Fruit fly (Drosophila melanogaster) whole organism, embryonic: Measurements from ENCODE around the gene Nup153.

Experiments used
- Abd-B ChIP-seq: fragments of 200-800 bp; sonication (Bioruptor generic); optimal IDR thresholded peaks from 2 replicates; lab custom pipeline; 2018; ENCODE audit warnings: missing biosample characterization, mild to moderate bottlenecking, missing genetic modification characterization, moderate library complexity
- Ada2b ChIP-seq: fragments of 200-800 bp; sonication (Bioruptor generic); IDR thresholded peaks from 2 replicates; pipeline ENCODE4 v1.3.6; 2022; ENCODE audit warnings: missing biosample characterization, missing genetic modification characterization
- CG10147 ChIP-seq: fragments of 200-800 bp; sonication (Bioruptor generic); optimal IDR thresholded peaks from 2 replicates; lab custom pipeline; 2019; ENCODE audit warnings: missing biosample characterization, mild to moderate bottlenecking, missing genetic modification characterization, moderate library complexity
- CG10274 ChIP-seq: fragments of 200-800 bp; sonication (Bioruptor generic); optimal IDR thresholded peaks from 3 replicates; lab custom pipeline; 2017; ENCODE audit warnings: missing biosample characterization, mild to moderate bottlenecking, missing genetic modification characterization
- CG10462 ChIP-seq: fragments of 200-800 bp; sonication (Bioruptor generic); optimal IDR thresholded peaks from 2 replicates; lab custom pipeline; 2016; ENCODE audit warnings: missing biosample characterization, missing genetic modification characterization
- CG12071 ChIP-seq: fragments of 200-800 bp; sonication (Bioruptor generic); optimal IDR thresholded peaks from 3 replicates; lab custom pipeline; 2018; ENCODE audit warnings: missing biosample characterization, mild to moderate bottlenecking, missing genetic modification characterization
- CG12219 ChIP-seq: fragments of 200-800 bp; sonication (Bioruptor generic); optimal IDR thresholded peaks from 3 replicates; lab custom pipeline; 2018; ENCODE audit warnings: missing biosample characterization, mild to moderate bottlenecking, missing genetic modification characterization
- CG13775 ChIP-seq: fragments of 200-800 bp; sonication (Bioruptor generic); optimal IDR thresholded peaks from 3 replicates; lab custom pipeline; 2017; ENCODE audit warnings: missing biosample characterization, mild to moderate bottlenecking, missing genetic modification characterization
- CG14965 ChIP-seq: fragments of 200-800 bp; sonication (Bioruptor generic); optimal IDR thresholded peaks from 2 replicates; lab custom pipeline; 2016; ENCODE audit warnings: missing biosample characterization, missing genetic modification characterization, borderline replicate concordance
- CG1647 ChIP-seq: fragments of 200-800 bp; sonication (Bioruptor generic); optimal IDR thresholded peaks from 3 replicates; lab custom pipeline; 2016; ENCODE audit warnings: missing biosample characterization, missing genetic modification characterization
- CG17361 ChIP-seq: fragments of 200-800 bp; sonication (Bioruptor generic); IDR thresholded peaks from 3 replicates; pipeline ENCODE4 v1.3.6; 2022; ENCODE audit warnings: missing biosample characterization, missing genetic modification characterization
- CG17802 ChIP-seq: fragments of 200-800 bp; sonication (Bioruptor generic); optimal IDR thresholded peaks from 2 replicates; lab custom pipeline; 2018; ENCODE audit warnings: missing biosample characterization, mild to moderate bottlenecking, missing genetic modification characterization, moderate library complexity
- CG32532 ChIP-seq: fragments of 200-800 bp; sonication (Bioruptor generic); IDR thresholded peaks from 2 replicates; pipeline ENCODE4 v1.3.6; 2022; ENCODE audit warnings: missing biosample characterization, missing genetic modification characterization
- CG33557 ChIP-seq: fragments of 200-800 bp; sonication (Bioruptor generic); optimal IDR thresholded peaks from 2 replicates; lab custom pipeline; 2019; ENCODE audit warnings: missing biosample characterization, mild to moderate bottlenecking, missing genetic modification characterization, moderate library complexity
- CG34224 ChIP-seq: fragments of 200-800 bp; sonication (Bioruptor generic); IDR thresholded peaks from 3 replicates; pipeline ENCODE4 v1.3.6; 2022; ENCODE audit warnings: missing biosample characterization, missing genetic modification characterization; ENCODE audit not compliant: partially characterized antibody
- CG3726 ChIP-seq: fragments of 200-800 bp; sonication (Bioruptor generic); IDR thresholded peaks from 3 replicates; pipeline ENCODE4, ENCODE4 v1.3.6; 2022; ENCODE audit warnings: missing biosample characterization, missing genetic modification characterization
- CG3838 ChIP-seq: fragments of 200-800 bp; sonication (Bioruptor generic); optimal IDR thresholded peaks from 3 replicates; lab custom pipeline; 2016; ENCODE audit warnings: missing biosample characterization, missing genetic modification characterization
- CG5245 ChIP-seq: fragments of 200-800 bp; sonication (Bioruptor generic); optimal IDR thresholded peaks from 3 replicates; lab custom pipeline; 2016; ENCODE audit warnings: missing biosample characterization, missing genetic modification characterization
- CG6683 ChIP-seq: fragments of 200-800 bp; sonication (Bioruptor generic); optimal IDR thresholded peaks from 2 replicates; lab custom pipeline; 2017; ENCODE audit warnings: missing biosample characterization, mild to moderate bottlenecking, missing genetic modification characterization, missing genetic modification reagents
- CG7271 ChIP-seq: fragments of 200-800 bp; sonication (Bioruptor generic); optimal IDR thresholded peaks from 2 replicates; lab custom pipeline; 2018; ENCODE audit warnings: missing biosample characterization, mild to moderate bottlenecking, missing genetic modification characterization, moderate library complexity
- CG8089 ChIP-seq: fragments of 200-800 bp; sonication (Bioruptor generic); optimal IDR thresholded peaks from 3 replicates; lab custom pipeline; 2016; ENCODE audit warnings: missing biosample characterization, missing genetic modification characterization
- CG8281 ChIP-seq: fragments of 200-800 bp; sonication (Bioruptor generic); optimal IDR thresholded peaks from 2 replicates; lab custom pipeline; 2018; ENCODE audit warnings: missing biosample characterization, mild to moderate bottlenecking, missing genetic modification characterization, moderate library complexity
- CG9215 ChIP-seq: fragments of 200-800 bp; sonication (Bioruptor generic); IDR thresholded peaks from 2 replicates; pipeline ENCODE4 v1.3.6; 2022; ENCODE audit warnings: missing biosample characterization, missing genetic modification characterization
- Dbx ChIP-seq: fragments of 200-800 bp; sonication (Bioruptor generic); IDR thresholded peaks from 3 replicates; pipeline ENCODE4 v1.3.6; 2022; ENCODE audit warnings: missing biosample characterization, missing genetic modification characterization
- Dip2 ChIP-seq: fragments of 200-800 bp; sonication (Bioruptor generic); IDR thresholded peaks from 2 replicates; pipeline ENCODE4 v1.3.6; 2022; ENCODE audit warnings: missing biosample characterization, missing genetic modification characterization
- Dll ChIP-seq: fragments of 200-800 bp; sonication (Bioruptor generic); IDR thresholded peaks from 4 replicates; pipeline ENCODE4 v1.3.6; 2022; ENCODE audit warnings: missing biosample characterization, missing genetic modification characterization; ENCODE audit not compliant: partially characterized antibody
- E2f2 ChIP-seq: fragments of 200-800 bp; sonication (Bioruptor generic); IDR thresholded peaks from 2 replicates; pipeline ENCODE4 v1.3.6; 2022; ENCODE audit warnings: missing biosample characterization, missing genetic modification characterization
- Elba2 ChIP-seq: fragments of 200-800 bp; sonication (Bioruptor generic); optimal IDR thresholded peaks from 3 replicates; lab custom pipeline; 2016; ENCODE audit warnings: missing biosample characterization, missing genetic modification characterization
- HmgZ ChIP-seq: fragments of 200-800 bp; sonication (Bioruptor generic); optimal IDR thresholded peaks from 2 replicates; lab custom pipeline; 2018; ENCODE audit warnings: missing biosample characterization, mild to moderate bottlenecking, missing genetic modification characterization
- Hmr ChIP-seq: fragments of 200-800 bp; sonication (Bioruptor generic); optimal IDR thresholded peaks from 3 replicates; lab custom pipeline; 2017; ENCODE audit warnings: mild to moderate bottlenecking, missing biosample characterization, missing genetic modification reagents, missing genetic modification characterization
- Hmx ChIP-seq: fragments of 200-800 bp; sonication (Bioruptor generic); optimal IDR thresholded peaks from 2 replicates; lab custom pipeline; 2016; ENCODE audit warnings: missing biosample characterization, missing genetic modification characterization
- Lhr ChIP-seq: fragments of 200-800 bp; sonication (Bioruptor generic); optimal IDR thresholded peaks from 3 replicates; lab custom pipeline; 2017; ENCODE audit warnings: mild to moderate bottlenecking, missing biosample characterization, missing genetic modification reagents, missing genetic modification characterization
- Lim3 ChIP-seq: fragments of 200-800 bp; sonication (Bioruptor generic); IDR thresholded peaks from 2 replicates; pipeline ENCODE4 v1.3.6; 2022; ENCODE audit warnings: missing biosample characterization, missing genetic modification characterization
- NFAT ChIP-seq: fragments of 200-800 bp; sonication (Bioruptor generic); IDR thresholded peaks from 2 replicates; pipeline ENCODE4 v1.3.6; 2022; ENCODE audit warnings: missing biosample characterization, missing genetic modification characterization
- Stat92E ChIP-seq, 3 experiments: fragments of >200 bp in 2 of 3; fragments of 200-800 bp in 1 of 3; sonication (Bioruptor generic) in 1 of 3; optimal IDR thresholded peaks; 2 replicates each; lab custom pipeline; 2017 to 2019; ENCODE audit warnings: missing biosample characterization in 3 of 3, missing genetic modification characterization in 3 of 3, mild to moderate bottlenecking in 1 of 3, moderate library complexity in 1 of 3
- Vsx1 ChIP-seq: fragments of 200-800 bp; sonication (Bioruptor generic); optimal IDR thresholded peaks from 2 replicates; lab custom pipeline; 2017; ENCODE audit warnings: missing biosample characterization, mild to moderate bottlenecking, missing genetic modification characterization, missing genetic modification reagents
- ap ChIP-seq: fragments of 200-800 bp; sonication (Bioruptor generic); IDR thresholded peaks from 2 replicates; pipeline ENCODE4 v1.3.6; 2022; ENCODE audit warnings: missing biosample characterization, missing genetic modification characterization
- disco-r ChIP-seq: fragments of 200-800 bp; sonication (Bioruptor generic); optimal IDR thresholded peaks from 2 replicates; lab custom pipeline; 2016; ENCODE audit warnings: missing biosample characterization, missing genetic modification characterization
- ewg ChIP-seq: fragments of 200-800 bp; sonication (Bioruptor generic); optimal IDR thresholded peaks from 3 replicates; lab custom pipeline; 2017; ENCODE audit warnings: mild to moderate bottlenecking, missing biosample characterization, missing genetic modification reagents, missing genetic modification characterization
- ftz-f1 ChIP-seq: fragments of 200-800 bp; sonication (Bioruptor generic); optimal IDR thresholded peaks from 2 replicates; lab custom pipeline; 2016; ENCODE audit warnings: missing biosample characterization, missing genetic modification characterization
- gem ChIP-seq: fragments of 200-800 bp; sonication (Bioruptor generic); optimal IDR thresholded peaks from 2 replicates; lab custom pipeline; 2019; ENCODE audit warnings: missing biosample characterization, mild to moderate bottlenecking, missing genetic modification characterization, moderate library complexity
- gro ChIP-seq: fragments of 200-800 bp; sonication (Bioruptor generic); optimal IDR thresholded peaks from 2 replicates; lab custom pipeline; 2016; ENCODE audit warnings: missing biosample characterization, missing genetic modification characterization
- her ChIP-seq: fragments of 200-800 bp; sonication (Bioruptor generic); optimal IDR thresholded peaks from 2 replicates; lab custom pipeline; 2016; ENCODE audit warnings: missing biosample characterization, missing genetic modification characterization
- hth ChIP-seq: fragments of >200 bp; optimal IDR thresholded peaks from 2 replicates; lab custom pipeline; 2017; ENCODE audit warnings: inconsistent platforms
- mam ChIP-seq: fragments of 200-800 bp; sonication (Bioruptor generic); optimal IDR thresholded peaks from 3 replicates; lab custom pipeline; 2016; ENCODE audit warnings: missing biosample characterization, missing genetic modification characterization
- prd ChIP-seq, 3 experiments: fragments of >200 bp in 2 of 3; fragments of 200-800 bp in 1 of 3; sonication (Bioruptor generic) in 1 of 3; optimal IDR thresholded peaks in 2 of 3; IDR thresholded peaks in 1 of 3; 2 replicates in 2 of 3; 3 replicates in 1 of 3; pipeline versions ENCODE4 v1.3.6 to Lab custom; 2017 to 2022; ENCODE audit warnings: missing biosample characterization in 1 of 3, missing genetic modification characterization in 1 of 3
- ro ChIP-seq: fragments of 200-800 bp; sonication (Bioruptor generic); IDR thresholded peaks from 2 replicates; pipeline ENCODE4 v1.3.6; 2022; ENCODE audit warnings: missing biosample characterization, missing genetic modification characterization
- slou ChIP-seq: fragments of 200-800 bp; sonication (Bioruptor generic); optimal IDR thresholded peaks from 3 replicates; lab custom pipeline; 2016; ENCODE audit warnings: missing biosample characterization, missing genetic modification characterization
- tio ChIP-seq: fragments of 200-800 bp; sonication (Bioruptor generic); optimal IDR thresholded peaks from 2 replicates; lab custom pipeline; 2017; ENCODE audit warnings: missing biosample characterization, missing genetic modification characterization, inconsistent platforms
- unpg ChIP-seq: fragments of 200-800 bp; sonication (Bioruptor generic); optimal IDR thresholded peaks from 3 replicates; lab custom pipeline; 2018; ENCODE audit warnings: missing biosample characterization, mild to moderate bottlenecking, missing genetic modification characterization, moderate library complexity
- wdn ChIP-seq: fragments of 200-800 bp; sonication (Bioruptor generic); IDR thresholded peaks from 2 replicates; pipeline ENCODE4 v1.3.6; 2022; ENCODE audit warnings: missing biosample characterization, missing genetic modification characterization

Gene Nup153

DNA sequence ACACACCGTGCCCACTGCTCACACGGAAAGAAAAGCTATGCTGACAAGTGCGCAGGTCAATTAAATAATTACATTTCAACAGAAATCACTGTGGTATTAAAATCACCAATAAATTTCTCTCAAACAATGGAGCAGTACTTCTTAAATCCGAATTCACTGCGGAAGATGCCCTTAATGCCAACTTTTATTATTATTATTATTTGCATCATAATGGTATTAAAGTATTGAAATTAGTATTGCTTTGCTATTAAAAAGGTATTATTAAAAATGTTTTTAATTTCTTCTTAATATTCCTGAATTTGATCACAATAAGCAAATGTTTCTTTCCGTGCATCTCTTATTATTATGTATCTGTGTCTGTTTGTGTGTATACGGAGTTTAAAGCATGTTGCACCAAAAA, 19.1 kb upstream of the Nup153 start (continued):
- TF ChIP-seq ro (GFP tag; lab: Robert Waterston, UW) (no peak), Lim3 (GFP tag; lab: Robert Waterston, UW) (no peak), CG3838 (GFP tag; lab: Kevin White, UChicago) (no peak), ap (GFP tag; lab: Robert Waterston, UW) (no peak), Ada2b (GFP tag; lab: Robert Waterston, UW) (no peak), CG1647 (GFP tag; lab: Kevin White, UChicago) (no peak), CG8089 (GFP tag; lab: Kevin White, UChicago) (no peak), CG6683 (GFP tag; lab: Kevin White, UChicago) (no peak), CG10462 (no peak), CG10147 (GFP tag; lab: Kevin White, UChicago) (peak; percentile 54), CG9215 (0 out of 2 replicates have a peak, but pooled peaks have one; percentile 5), CG34224 (no peak), ewg (peak; percentile 18), CG17361 (GFP tag; lab: Robert Waterston, UW) (peak; percentile 63; the same call in 2 of the 3 replicates), Hmr (peak; percentile 67), prd (optimal IDR thresholded peaks at IDR 0.05; lab: Kevin White, UChicago) (no peak), prd (GFP tag; IDR thresholded peaks at IDR 0.05; lab: Robert Waterston, UW) (peak; percentile 36; the same call in 1 of the 3 replicates), Abd-B (GFP tag; lab: Kevin White, UChicago) (peak; percentile 35), E2f2 (GFP tag; lab: Robert Waterston, UW) (0 out of 2 replicates have a peak, but pooled peaks have one; percentile 10), Hmx (no peak), hth (lab: Kevin White, UChicago) (no peak), CG5245 (GFP tag; lab: Kevin White, UChicago) (no peak), her (GFP tag; lab: Kevin White, UChicago) (no peak), CG7271 (tag; lab: Kevin White, UChicago) (no peak), Lhr (GFP tag; lab: Kevin White, UChicago) (no peak), CG8281 (no peak), CG10274 (GFP tag; lab: Kevin White, UChicago) (no peak), tio (GFP tag; lab: Kevin White, UChicago) (peak; percentile 53), gro (no peak), Stat92E (GFP tag; optimal IDR thresholded peaks at IDR 0.05; lab: Kevin White, UChicago) (no peak), wdn (GFP tag; lab: Robert Waterston, UW) (no peak), Dll (GFP tag; lab: Robert Waterston, UW) (no peak), Vsx1 (GFP tag; lab: Kevin White, UChicago) (peak; percentile 14), unpg (peak; percentile 41), slou (GFP tag; lab: Kevin White, UChicago) (peak; percentile 6), ftz-f1 (GFP tag; lab: Kevin White, UChicago) (no peak), CG14965 (GFP tag; lab: Kevin White, UChicago) (no peak), CG17802 (tag; lab: Kevin White, UChicago) (no peak), HmgZ (tag; lab: Kevin White, UChicago) (no peak), CG33557 (GFP tag; lab: Kevin White, UChicago) (no peak), disco-r (GFP tag; lab: Kevin White, UChicago) (no peak), Dbx (0 out of 3 replicates have a peak, but pooled peaks have one; percentile 36), Elba2 (GFP tag; lab: Kevin White, UChicago) (no peak), CG32532 (GFP tag; lab: Robert Waterston, UW) (no peak), CG12219 (GFP tag; lab: Kevin White, UChicago) (peak; percentile 14), CG12071 (no peak), CG13775 (GFP tag; lab: Kevin White, UChicago) (peak; percentile 40), CG3726 (GFP tag; lab: Robert Waterston, UW) (no peak), gem (tag; lab: Kevin White, UChicago) (peak; percentile 74), NFAT (GFP tag; lab: Robert Waterston, UW) (no peak), mam (GFP tag; lab: Kevin White, UChicago) (no peak), Dip2 (GFP tag; lab: Robert Waterston, UW) (no peak)
